Fruit fly (Drosophila melanogaster) whole organism, embryonic: ENCODE measurements around the gene pico.

Source experiments
- Adf1 ChIP-seq: fragments of 200-800 bp; sonication (Bioruptor generic); IDR thresholded peaks from 2 replicates; pipeline ENCODE4 v1.3.6; 2022; ENCODE audit warnings: missing biosample characterization, missing genetic modification characterization
- Antp ChIP-seq: fragments of 200-800 bp; sonication (Bioruptor generic); optimal IDR thresholded peaks from 3 replicates; lab custom pipeline; 2016; ENCODE audit warnings: missing biosample characterization, missing genetic modification characterization
- Atf-2 ChIP-seq: fragments of 200-800 bp; sonication (Bioruptor generic); optimal IDR thresholded peaks from 2 replicates; lab custom pipeline; 2016; ENCODE audit warnings: missing biosample characterization, missing genetic modification characterization
- CG10267 ChIP-seq: fragments of 200-800 bp; sonication (Bioruptor generic); optimal IDR thresholded peaks from 2 replicates; lab custom pipeline; 2018; ENCODE audit warnings: missing biosample characterization, mild to moderate bottlenecking, missing genetic modification characterization, moderate library complexity
- CG10274 ChIP-seq: fragments of 200-800 bp; sonication (Bioruptor generic); optimal IDR thresholded peaks from 3 replicates; lab custom pipeline; 2017; ENCODE audit warnings: missing biosample characterization, mild to moderate bottlenecking, missing genetic modification characterization
- CG12219 ChIP-seq: fragments of 200-800 bp; sonication (Bioruptor generic); optimal IDR thresholded peaks from 3 replicates; lab custom pipeline; 2018; ENCODE audit warnings: missing biosample characterization, mild to moderate bottlenecking, missing genetic modification characterization
- CG13424 ChIP-seq: fragments of 200-800 bp; sonication (Bioruptor generic); optimal IDR thresholded peaks from 2 replicates; lab custom pipeline; 2019; ENCODE audit warnings: missing biosample characterization, mild to moderate bottlenecking, missing genetic modification characterization, moderate library complexity
- CG13624 ChIP-seq: fragments of 200-800 bp; sonication (Bioruptor generic); optimal IDR thresholded peaks from 2 replicates; lab custom pipeline; 2016; ENCODE audit warnings: missing biosample characterization, missing genetic modification characterization
- CG15514 ChIP-seq: fragments of 200-800 bp; sonication (Bioruptor generic); optimal IDR thresholded peaks from 3 replicates; lab custom pipeline; 2017; ENCODE audit warnings: missing biosample characterization, missing genetic modification characterization, mild to moderate bottlenecking, moderate library complexity, missing genetic modification reagents
- CG32772 ChIP-seq: fragments of 200-800 bp; sonication (Bioruptor generic); IDR thresholded peaks from 2 replicates; pipeline ENCODE4 v1.3.6; 2022; ENCODE audit warnings: missing biosample characterization, missing genetic modification characterization
- CG3407 ChIP-seq: fragments of 200-800 bp; sonication (Bioruptor generic); optimal IDR thresholded peaks from 2 replicates; lab custom pipeline; 2018; ENCODE audit warnings: missing biosample characterization, mild to moderate bottlenecking, missing genetic modification characterization
- CG7963 ChIP-seq: fragments of 200-800 bp; sonication (Bioruptor generic); IDR thresholded peaks from 3 replicates; pipeline ENCODE4 v1.3.6; 2022; ENCODE audit warnings: missing biosample characterization, missing genetic modification characterization; ENCODE audit not compliant: partially characterized antibody
- CG8290 ChIP-seq, 3 experiments: fragments of 200-800 bp; sonication (Bioruptor generic); optimal IDR thresholded peaks; 2 replicates each; lab custom pipeline; 2016 to 2019; ENCODE audit warnings: missing biosample characterization in 3 of 3, missing genetic modification characterization in 3 of 3, mild to moderate bottlenecking in 2 of 3, moderate library complexity in 1 of 3
- CG8388 ChIP-seq: fragments of 200-800 bp; sonication (Bioruptor generic); optimal IDR thresholded peaks from 2 replicates; lab custom pipeline; 2019; ENCODE audit warnings: missing biosample characterization, mild to moderate bottlenecking, missing genetic modification characterization, moderate library complexity
- CG9215 ChIP-seq: fragments of 200-800 bp; sonication (Bioruptor generic); IDR thresholded peaks from 2 replicates; pipeline ENCODE4 v1.3.6; 2022; ENCODE audit warnings: missing biosample characterization, missing genetic modification characterization
- CG9609 ChIP-seq: fragments of 200-800 bp; sonication (Bioruptor generic); optimal IDR thresholded peaks from 3 replicates; lab custom pipeline; 2016; ENCODE audit warnings: missing biosample characterization, missing genetic modification characterization
- CG9727 ChIP-seq: fragments of 200-800 bp; sonication (Bioruptor generic); optimal IDR thresholded peaks from 3 replicates; lab custom pipeline; 2017; ENCODE audit warnings: missing biosample characterization, mild to moderate bottlenecking, missing genetic modification characterization
- CG9797 ChIP-seq: fragments of 200-800 bp; sonication (Bioruptor generic); optimal IDR thresholded peaks from 3 replicates; lab custom pipeline; 2018; ENCODE audit warnings: missing biosample characterization, mild to moderate bottlenecking, missing genetic modification characterization
- Doc3 ChIP-seq: fragments of 200-800 bp; sonication (Bioruptor generic); IDR thresholded peaks from 3 replicates; pipeline ENCODE4 v1.3.6; 2022; ENCODE audit warnings: missing biosample characterization, missing genetic modification characterization; ENCODE audit not compliant: partially characterized antibody
- Elba2 ChIP-seq: fragments of 200-800 bp; sonication (Bioruptor generic); optimal IDR thresholded peaks from 3 replicates; lab custom pipeline; 2016; ENCODE audit warnings: missing biosample characterization, missing genetic modification characterization
- Fer1 ChIP-seq: fragments of 200-800 bp; sonication (Bioruptor generic); optimal IDR thresholded peaks from 2 replicates; lab custom pipeline; 2017; ENCODE audit warnings: missing biosample characterization, mild to moderate bottlenecking, missing genetic modification characterization
- H2.0 ChIP-seq: fragments of 200-800 bp; sonication (Bioruptor generic); IDR thresholded peaks from 2 replicates; pipeline ENCODE4 v1.3.6; 2022; ENCODE audit warnings: missing biosample characterization, missing genetic modification characterization
- MTF-1 ChIP-seq: fragments of 200-800 bp; sonication (Bioruptor generic); optimal IDR thresholded peaks from 2 replicates; lab custom pipeline; 2018; ENCODE audit warnings: missing biosample characterization, mild to moderate bottlenecking, missing genetic modification characterization, borderline replicate concordance
- Mrtf ChIP-seq: fragments of 200-800 bp; sonication (Bioruptor generic); IDR thresholded peaks from 3 replicates; pipeline ENCODE4 v1.3.6; 2022; ENCODE audit warnings: missing biosample characterization, missing genetic modification characterization
- Ravus ChIP-seq: fragments of 200-800 bp; sonication (Bioruptor generic); IDR thresholded peaks from 2 replicates; pipeline ENCODE4 v1.3.6; 2022; ENCODE audit warnings: missing biosample characterization, missing genetic modification characterization
- Six4 ChIP-seq: fragments of 200-800 bp; sonication (Bioruptor generic); optimal IDR thresholded peaks from 2 replicates; lab custom pipeline; 2016; ENCODE audit warnings: missing biosample characterization, missing genetic modification characterization
- amos ChIP-seq: fragments of 200-800 bp; sonication (Bioruptor generic); IDR thresholded peaks from 2 replicates; pipeline ENCODE4 v1.3.6; 2022; ENCODE audit warnings: missing biosample characterization, missing genetic modification characterization; ENCODE audit not compliant: partially characterized antibody
- ap ChIP-seq: fragments of 200-800 bp; sonication (Bioruptor generic); IDR thresholded peaks from 2 replicates; pipeline ENCODE4 v1.3.6; 2022; ENCODE audit warnings: missing biosample characterization, missing genetic modification characterization
- bcd ChIP-seq: fragments of 200-800 bp; sonication (Bioruptor generic); optimal IDR thresholded peaks from 2 replicates; lab custom pipeline; 2017; ENCODE audit warnings: missing biosample characterization, mild to moderate bottlenecking, missing genetic modification characterization
- chm ChIP-seq: fragments of 200-800 bp; sonication (Bioruptor generic); IDR thresholded peaks from 2 replicates; pipeline ENCODE4 v1.3.6; 2022; ENCODE audit warnings: missing biosample characterization, missing genetic modification characterization
- crp ChIP-seq, 2 experiments: fragments of 200-800 bp; sonication (Bioruptor generic); optimal IDR thresholded peaks; 2 replicates in 1 of 2; 3 replicates in 1 of 2; lab custom pipeline; 2017; ENCODE audit warnings: missing biosample characterization in 2 of 2, missing genetic modification characterization in 2 of 2, mild to moderate bottlenecking in 1 of 2, moderate library complexity in 1 of 2
- dmrt99B ChIP-seq: fragments of 200-800 bp; sonication (Bioruptor generic); optimal IDR thresholded peaks from 2 replicates; lab custom pipeline; 2018; ENCODE audit warnings: missing biosample characterization, mild to moderate bottlenecking, missing genetic modification characterization, moderate library complexity
- dysf ChIP-seq: fragments of 200-800 bp; sonication (Bioruptor generic); IDR thresholded peaks from 3 replicates; pipeline ENCODE4 v1.3.6; 2022; ENCODE audit warnings: missing biosample characterization, missing genetic modification characterization
- emc ChIP-seq: fragments of 200-800 bp; sonication (Bioruptor generic); optimal IDR thresholded peaks from 2 replicates; lab custom pipeline; 2016; ENCODE audit warnings: missing biosample characterization, missing genetic modification characterization
- fd96Cb ChIP-seq: fragments of 200-800 bp; sonication (Bioruptor generic); optimal IDR thresholded peaks from 2 replicates; lab custom pipeline; 2018; ENCODE audit warnings: missing biosample characterization, mild to moderate bottlenecking, missing genetic modification characterization, moderate library complexity
- gfzf ChIP-seq: fragments of 200-800 bp; sonication (Bioruptor generic); optimal IDR thresholded peaks from 2 replicates; lab custom pipeline; 2016; ENCODE audit warnings: missing biosample characterization, mild to moderate bottlenecking, missing genetic modification characterization, moderate library complexity
- hkb ChIP-seq, 2 experiments: fragments of 200-800 bp in 1 of 2; fragments of >200 bp in 1 of 2; sonication (Bioruptor generic) in 1 of 2; IDR thresholded peaks in 1 of 2; optimal IDR thresholded peaks in 1 of 2; 2 replicates each; pipeline versions ENCODE4 v1.3.6 to Lab custom; 2017 to 2022; ENCODE audit warnings: missing biosample characterization in 1 of 2, missing genetic modification characterization in 1 of 2
- kay ChIP-seq: fragments of 200-800 bp; sonication (Bioruptor generic); optimal IDR thresholded peaks from 2 replicates; lab custom pipeline; 2016; ENCODE audit warnings: missing biosample characterization, missing genetic modification characterization
- lilli ChIP-seq: fragments of 200-800 bp; sonication (Bioruptor generic); optimal IDR thresholded peaks from 3 replicates; lab custom pipeline; 2016; ENCODE audit warnings: missing biosample characterization, missing genetic modification characterization
- mam ChIP-seq: fragments of 200-800 bp; sonication (Bioruptor generic); optimal IDR thresholded peaks from 3 replicates; lab custom pipeline; 2016; ENCODE audit warnings: missing biosample characterization, missing genetic modification characterization
- mirr ChIP-seq: fragments of 200-800 bp; sonication (Bioruptor generic); optimal IDR thresholded peaks from 3 replicates; lab custom pipeline; 2018; ENCODE audit warnings: missing biosample characterization, mild to moderate bottlenecking, missing genetic modification characterization
- pfk ChIP-seq: fragments of 200-800 bp; sonication (Bioruptor generic); optimal IDR thresholded peaks from 2 replicates; lab custom pipeline; 2018; ENCODE audit warnings: missing biosample characterization, mild to moderate bottlenecking, missing genetic modification characterization, moderate library complexity
- pita ChIP-seq: fragments of 200-800 bp; sonication (Bioruptor generic); optimal IDR thresholded peaks from 2 replicates; lab custom pipeline; 2017; ENCODE audit warnings: missing biosample characterization, mild to moderate bottlenecking, missing genetic modification characterization
- ranshi ChIP-seq: fragments of 200-800 bp; sonication (Bioruptor generic); IDR thresholded peaks from 2 replicates; pipeline ENCODE4 v1.3.6; 2022; ENCODE audit warnings: missing biosample characterization, missing genetic modification characterization
- scrt ChIP-seq: fragments of 200-800 bp; sonication (Bioruptor generic); optimal IDR thresholded peaks from 2 replicates; lab custom pipeline; 2018; ENCODE audit warnings: missing biosample characterization, mild to moderate bottlenecking, missing genetic modification characterization, moderate library complexity
- sim ChIP-seq: fragments of 200-800 bp; sonication (Bioruptor generic); IDR thresholded peaks from 2 replicates; pipeline ENCODE4 v1.3.6; 2022; ENCODE audit warnings: missing biosample characterization, missing genetic modification characterization
- sima ChIP-seq: fragments of 200-800 bp; sonication (Bioruptor generic); optimal IDR thresholded peaks from 2 replicates; lab custom pipeline; 2016; ENCODE audit warnings: missing biosample characterization, missing genetic modification characterization
- sr ChIP-seq: fragments of 200-800 bp; sonication (Bioruptor generic); IDR thresholded peaks from 3 replicates; pipeline ENCODE4 v1.3.6; 2022; ENCODE audit warnings: missing biosample characterization, missing genetic modification characterization
- ttk ChIP-seq: fragments of 200-800 bp; sonication (Bioruptor generic); IDR thresholded peaks from 2 replicates; pipeline ENCODE4 v2.1.2; 2022; ENCODE audit warnings: missing biosample characterization, missing genetic modification characterization
- vvl ChIP-seq: fragments of 200-800 bp; sonication (Bioruptor generic); IDR thresholded peaks from 2 replicates; pipeline ENCODE4 v1.3.6; 2022; ENCODE audit warnings: missing biosample characterization, missing genetic modification characterization

The pico gene

dm6 chrX:19851989-19852307 is at the start of gene pico, which contains the start of gene Nup205 (continued):
- peak; percentile 71 for TF ChIP-seq gfzf (GFP tag; lab: Kevin White, UChicago)
- TF ChIP-seq amos (GFP tag; lab: Robert Waterston, UW) = peak; percentile 81
- no peak; the same call in 1 of the 2 replicates for TF ChIP-seq CG32772
- TF ChIP-seq Antp = peak; percentile 44
- TF ChIP-seq MTF-1 (GFP tag; lab: Kevin White, UChicago) = peak; percentile 19
- TF ChIP-seq emc (GFP tag; lab: Kevin White, UChicago) = no peak
- TF ChIP-seq CG7963 (GFP tag; lab: Robert Waterston, UW) = peak; percentile 75
- peak; percentile 33 for TF ChIP-seq bcd (GFP tag; lab: Kevin White, UChicago)
- peak; percentile 59 for TF ChIP-seq chm (GFP tag; lab: Robert Waterston, UW)
- peak; percentile 41 for TF ChIP-seq kay (GFP tag; lab: Kevin White, UChicago)
- TF ChIP-seq vvl (GFP tag; lab: Robert Waterston, UW) = peak; percentile 56
- TF ChIP-seq dmrt99B (tag; lab: Kevin White, UChicago) = no peak
- no peak for TF ChIP-seq CG12219 (GFP tag; lab: Kevin White, UChicago)
- TF ChIP-seq ap (GFP tag; lab: Robert Waterston, UW) = no peak
- TF ChIP-seq Doc3 = peak; percentile 57; the same call in 1 of the 3 replicates
- no peak for TF ChIP-seq scrt
- TF ChIP-seq CG9727 (GFP tag; lab: Kevin White, UChicago) = peak; percentile 18
- no peak for TF ChIP-seq dysf (GFP tag; lab: Robert Waterston, UW)
- 0 out of 2 replicates have a peak, but pooled peaks have one; percentile 28 for TF ChIP-seq CG9215 (GFP tag; lab: Robert Waterston, UW)
- TF ChIP-seq mam (GFP tag; lab: Kevin White, UChicago) = peak; percentile 47
- peak; percentile 94 for TF ChIP-seq CG15514 (GFP tag; lab: Kevin White, UChicago)
- TF ChIP-seq CG10267 (tag; lab: Kevin White, UChicago) = peak; percentile 70
- 0 out of 3 replicates have a peak, but pooled peaks have one; percentile 18 for TF ChIP-seq Mrtf (GFP tag; lab: Robert Waterston, UW)
- TF ChIP-seq CG8388 (GFP tag; lab: Kevin White, UChicago) = no peak
- peak; percentile 67 for TF ChIP-seq CG9797
- TF ChIP-seq Elba2 (GFP tag; lab: Kevin White, UChicago) = no peak
- peak; percentile 47 for TF ChIP-seq CG9609 (GFP tag; lab: Kevin White, UChicago)
- no peak for TF ChIP-seq Six4
- TF ChIP-seq sr = 0 out of 3 replicates have a peak, but pooled peaks have one; percentile 26
- peak; percentile 98 for TF ChIP-seq pita
- TF ChIP-seq CG10274 (GFP tag; lab: Kevin White, UChicago) = no peak
- no peak for TF ChIP-seq Ravus (GFP tag; lab: Robert Waterston, UW)
- peak; percentile 12 for TF ChIP-seq CG13424 (tag; lab: Kevin White, UChicago)
- no peak for TF ChIP-seq sima
- TF ChIP-seq CG3407 = no peak
- TF ChIP-seq ranshi (GFP tag; lab: Robert Waterston, UW) = no peak
- no peak for TF ChIP-seq ttk
- no peak for TF ChIP-seq sim
- TF ChIP-seq pfk (GFP tag; lab: Kevin White, UChicago) = no peak
- TF ChIP-seq hkb (optimal IDR thresholded peaks at IDR 0.05; lab: Kevin White, UChicago) = no peak
- peak; percentile 38; the same call in 1 of the 2 replicates for TF ChIP-seq hkb (GFP tag; IDR thresholded peaks at IDR 0.05; lab: Robert Waterston, UW)
- peak in 1 of 2 experiments; percentile 74 for TF ChIP-seq crp (GFP tag; optimal IDR thresholded peaks at IDR 0.05; lab: Kevin White, UChicago)
- peak; percentile 62 for TF ChIP-seq CG13624
- peak; percentile 80 for TF ChIP-seq CG8290 (GFP tag; optimal IDR thresholded peaks at IDR 0.05; lab: Kevin White, UChicago)
- no peak for TF ChIP-seq CG8290 (tag; optimal IDR thresholded peaks at IDR 0.05; lab: Kevin White, UChicago)
- peak; percentile 37 for TF ChIP-seq Adf1 (GFP tag; lab: Robert Waterston, UW)
- TF ChIP-seq mirr (GFP tag; lab: Kevin White, UChicago) = peak; percentile 52
- no peak for TF ChIP-seq H2.0 (GFP tag; lab: Robert Waterston, UW)
- TF ChIP-seq Fer1 (GFP tag; lab: Kevin White, UChicago) = peak; percentile 71
- TF ChIP-seq fd96Cb (tag; lab: Kevin White, UChicago) = no peak
- TF ChIP-seq Atf-2 (GFP tag; lab: Kevin White, UChicago) = no peak
- TF ChIP-seq lilli (GFP tag; lab: Kevin White, UChicago) = peak; percentile 57
